Fruit fly (Drosophila melanogaster) whole organism, embryonic: ENCODE data around the gene inaF-B.
A peak's percentile ranks its signal among the peaks of the same experiment; 100 is the strongest.

Experiments
- Asciz ChIP-seq: fragments of 200-800 bp; sonication (Bioruptor generic); optimal IDR thresholded peaks from 2 replicates; lab custom pipeline; 2017; ENCODE audit warnings: missing biosample characterization, mild to moderate bottlenecking, missing genetic modification characterization, missing genetic modification reagents
- Bgb ChIP-seq: fragments of 200-800 bp; sonication (Bioruptor generic); IDR thresholded peaks from 2 replicates; pipeline ENCODE4 v1.3.6; 2022; ENCODE audit warnings: missing biosample characterization, missing genetic modification characterization; ENCODE audit not compliant: partially characterized antibody
- CG10209 ChIP-seq: fragments of 200-800 bp; sonication (Bioruptor generic); optimal IDR thresholded peaks from 3 replicates; lab custom pipeline; 2017; ENCODE audit warnings: missing biosample characterization, mild to moderate bottlenecking, missing genetic modification characterization, missing genetic modification reagents
- CG10431 ChIP-seq: fragments of 200-800 bp; sonication (Bioruptor generic); optimal IDR thresholded peaks from 3 replicates; lab custom pipeline; 2018; ENCODE audit warnings: missing biosample characterization, mild to moderate bottlenecking, missing genetic modification characterization
- CG12155 ChIP-seq: fragments of 200-800 bp; sonication (Bioruptor generic); optimal IDR thresholded peaks from 3 replicates; lab custom pipeline; 2016; ENCODE audit warnings: missing biosample characterization, missing genetic modification characterization
- CG14014 ChIP-seq: fragments of 200-800 bp; sonication (Bioruptor generic); IDR thresholded peaks from 2 replicates; pipeline ENCODE4 v1.3.6; 2022; ENCODE audit warnings: missing biosample characterization, missing genetic modification characterization
- CG16863 ChIP-seq: fragments of 200-800 bp; sonication (Bioruptor generic); optimal IDR thresholded peaks from 3 replicates; lab custom pipeline; 2016; ENCODE audit warnings: missing biosample characterization, missing genetic modification characterization
- CG17186 ChIP-seq: fragments of 200-800 bp; sonication (Bioruptor generic); optimal IDR thresholded peaks from 3 replicates; lab custom pipeline; 2017; ENCODE audit warnings: missing biosample characterization, missing genetic modification reagents, missing genetic modification characterization
- CG1792 ChIP-seq: fragments of 200-800 bp; sonication (Bioruptor generic); optimal IDR thresholded peaks from 2 replicates; lab custom pipeline; 2016; ENCODE audit warnings: missing biosample characterization, missing genetic modification characterization
- CG18011 ChIP-seq: fragments of 200-800 bp; sonication (Bioruptor generic); optimal IDR thresholded peaks from 2 replicates; lab custom pipeline; 2017; ENCODE audit warnings: missing biosample characterization, missing genetic modification characterization, mild to moderate bottlenecking, moderate library complexity, missing genotype
- CG18262 ChIP-seq: fragments of 200-800 bp; optimal IDR thresholded peaks from 3 replicates; lab custom pipeline; 2019; ENCODE audit warnings: missing biosample characterization, mild to moderate bottlenecking, missing genetic modification characterization, moderate library complexity
- CG18476 ChIP-seq: fragments of 200-800 bp; sonication (Bioruptor generic); optimal IDR thresholded peaks from 2 replicates; lab custom pipeline; 2016; ENCODE audit warnings: missing biosample characterization, mild to moderate bottlenecking, missing genetic modification characterization
- CG30431 ChIP-seq: fragments of 200-800 bp; sonication (Bioruptor generic); optimal IDR thresholded peaks from 2 replicates; lab custom pipeline; 2017; ENCODE audit warnings: missing biosample characterization, missing genetic modification characterization
- CG3407 ChIP-seq: fragments of 200-800 bp; sonication (Bioruptor generic); optimal IDR thresholded peaks from 2 replicates; lab custom pipeline; 2018; ENCODE audit warnings: missing biosample characterization, mild to moderate bottlenecking, missing genetic modification characterization
- CG4730 ChIP-seq: fragments of 200-800 bp; sonication (Bioruptor generic); IDR thresholded peaks from 2 replicates; pipeline ENCODE4 v1.3.6; 2022; ENCODE audit warnings: missing biosample characterization, missing genetic modification characterization
- CG5180 ChIP-seq: fragments of 200-800 bp; sonication (Bioruptor generic); optimal IDR thresholded peaks from 3 replicates; lab custom pipeline; 2017; ENCODE audit warnings: missing biosample characterization, missing genetic modification characterization, mild to moderate bottlenecking, moderate library complexity, missing genetic modification reagents
- CG5245 ChIP-seq: fragments of 200-800 bp; sonication (Bioruptor generic); optimal IDR thresholded peaks from 3 replicates; lab custom pipeline; 2016; ENCODE audit warnings: missing biosample characterization, missing genetic modification characterization
- CG7987 ChIP-seq: fragments of 200-800 bp; sonication (Bioruptor generic); optimal IDR thresholded peaks from 2 replicates; lab custom pipeline; 2018; ENCODE audit warnings: missing biosample characterization, mild to moderate bottlenecking, missing genetic modification characterization, moderate library complexity
- CG9727 ChIP-seq: fragments of 200-800 bp; sonication (Bioruptor generic); optimal IDR thresholded peaks from 3 replicates; lab custom pipeline; 2017; ENCODE audit warnings: missing biosample characterization, mild to moderate bottlenecking, missing genetic modification characterization
- CG9817 ChIP-seq: fragments of 200-800 bp; sonication (Bioruptor generic); optimal IDR thresholded peaks from 2 replicates; lab custom pipeline; 2018; ENCODE audit warnings: missing biosample characterization, mild to moderate bottlenecking, missing genetic modification characterization, moderate library complexity
- Chrac-16 ChIP-seq: fragments of 200-800 bp; sonication (Bioruptor generic); optimal IDR thresholded peaks from 3 replicates; lab custom pipeline; 2016; ENCODE audit warnings: missing biosample characterization, missing genetic modification characterization
- D19B ChIP-seq: fragments of 200-800 bp; sonication (Bioruptor generic); optimal IDR thresholded peaks from 2 replicates; lab custom pipeline; 2017; ENCODE audit warnings: missing biosample characterization, mild to moderate bottlenecking, missing genetic modification characterization
- H15 ChIP-seq: fragments of 200-800 bp; sonication (Bioruptor generic); IDR thresholded peaks from 3 replicates; pipeline ENCODE4 v1.3.6; 2022; ENCODE audit warnings: missing biosample characterization, missing genetic modification characterization
- Hand ChIP-seq: fragments of 200-800 bp; sonication (Bioruptor generic); optimal IDR thresholded peaks from 2 replicates; lab custom pipeline; 2017; ENCODE audit warnings: mild to moderate bottlenecking, missing biosample characterization, missing genetic modification reagents, missing genetic modification characterization
- HmgD ChIP-seq: fragments of 200-800 bp; sonication (Bioruptor generic); optimal IDR thresholded peaks from 3 replicates; lab custom pipeline; 2016; ENCODE audit warnings: missing biosample characterization, missing genetic modification characterization
- HmgZ ChIP-seq: fragments of 200-800 bp; sonication (Bioruptor generic); optimal IDR thresholded peaks from 2 replicates; lab custom pipeline; 2018; ENCODE audit warnings: missing biosample characterization, mild to moderate bottlenecking, missing genetic modification characterization
- Hmr ChIP-seq: fragments of 200-800 bp; sonication (Bioruptor generic); optimal IDR thresholded peaks from 3 replicates; lab custom pipeline; 2017; ENCODE audit warnings: mild to moderate bottlenecking, missing biosample characterization, missing genetic modification reagents, missing genetic modification characterization
- Nf-YC ChIP-seq: fragments of 200-800 bp; optimal IDR thresholded peaks from 3 replicates; lab custom pipeline; 2019; ENCODE audit warnings: missing biosample characterization, mild to moderate bottlenecking, missing genetic modification characterization, moderate library complexity
- Pdp1 ChIP-seq, 2 experiments: fragments of 200-800 bp; sonication (Bioruptor generic); optimal IDR thresholded peaks; 3 replicates each; lab custom pipeline; 2016; ENCODE audit warnings: missing biosample characterization in 2 of 2, missing genetic modification characterization in 2 of 2, mild to moderate bottlenecking in 1 of 2, moderate library complexity in 1 of 2
- Side ChIP-seq: fragments of 200-800 bp; sonication (Bioruptor generic); optimal IDR thresholded peaks from 2 replicates; lab custom pipeline; 2016; ENCODE audit warnings: missing biosample characterization, missing genetic modification characterization
- TFAM ChIP-seq: fragments of 200-800 bp; sonication (Bioruptor generic); optimal IDR thresholded peaks from 2 replicates; lab custom pipeline; 2017; ENCODE audit warnings: missing biosample characterization, missing genetic modification characterization, inconsistent platforms
- ab ChIP-seq: fragments of 200-800 bp; sonication (Bioruptor generic); optimal IDR thresholded peaks from 2 replicates; lab custom pipeline; 2016; ENCODE audit warnings: missing biosample characterization, missing genetic modification characterization
- al ChIP-seq: fragments of 200-800 bp; sonication (Bioruptor generic); IDR thresholded peaks from 2 replicates; pipeline ENCODE4 v1.3.6; 2022; ENCODE audit warnings: missing biosample characterization, missing genetic modification characterization
- bab2 ChIP-seq: fragments of 200-800 bp; sonication (Bioruptor generic); optimal IDR thresholded peaks from 2 replicates; lab custom pipeline; 2016; ENCODE audit warnings: missing biosample characterization, missing genetic modification characterization
- crc ChIP-seq: fragments of 200-800 bp; sonication (Bioruptor generic); optimal IDR thresholded peaks from 2 replicates; lab custom pipeline; 2016; ENCODE audit warnings: missing biosample characterization, missing genetic modification characterization
- disco-r ChIP-seq: fragments of 200-800 bp; sonication (Bioruptor generic); optimal IDR thresholded peaks from 2 replicates; lab custom pipeline; 2016; ENCODE audit warnings: missing biosample characterization, missing genetic modification characterization
- esg ChIP-seq: fragments of 200-800 bp; sonication (Bioruptor generic); conservative IDR thresholded peaks from 2 replicates; pipeline ENCODE4 v1.3.6; 2022; ENCODE audit warnings: missing biosample characterization, missing genetic modification characterization
- ewg ChIP-seq: fragments of 200-800 bp; sonication (Bioruptor generic); optimal IDR thresholded peaks from 3 replicates; lab custom pipeline; 2017; ENCODE audit warnings: mild to moderate bottlenecking, missing biosample characterization, missing genetic modification reagents, missing genetic modification characterization
- gro ChIP-seq: fragments of 200-800 bp; sonication (Bioruptor generic); optimal IDR thresholded peaks from 2 replicates; lab custom pipeline; 2016; ENCODE audit warnings: missing biosample characterization, missing genetic modification characterization
- gt ChIP-seq: fragments of 200-800 bp; sonication (Bioruptor generic); IDR thresholded peaks from 2 replicates; pipeline ENCODE4 v1.3.6; 2022; ENCODE audit warnings: missing biosample characterization, missing genetic modification characterization
- klu ChIP-seq: fragments of 200-800 bp; sonication (Bioruptor generic); IDR thresholded peaks from 2 replicates; pipeline ENCODE4 v1.3.6; 2022; ENCODE audit warnings: missing biosample characterization, missing genetic modification characterization
- oc ChIP-seq: fragments of 200-800 bp; sonication (Bioruptor generic); optimal IDR thresholded peaks from 2 replicates; lab custom pipeline; 2018; ENCODE audit warnings: missing biosample characterization, mild to moderate bottlenecking, missing genetic modification characterization, moderate library complexity
- seq ChIP-seq: fragments of 200-800 bp; sonication (Bioruptor generic); IDR thresholded peaks from 2 replicates; pipeline ENCODE4 v1.3.6; 2022; ENCODE audit warnings: missing biosample characterization, missing genetic modification characterization
- sisA ChIP-seq: fragments of 200-800 bp; sonication (Bioruptor generic); IDR thresholded peaks from 2 replicates; pipeline ENCODE4 v1.3.6; 2022; ENCODE audit warnings: missing biosample characterization, missing genetic modification characterization
- sob ChIP-seq: fragments of 200-800 bp; sonication (Bioruptor generic); IDR thresholded peaks from 2 replicates; pipeline ENCODE4 v1.3.6; 2022; ENCODE audit warnings: missing biosample characterization, missing genetic modification characterization
- tup ChIP-seq: fragments of 200-800 bp; sonication (Bioruptor generic); optimal IDR thresholded peaks from 2 replicates; lab custom pipeline; 2016; ENCODE audit warnings: missing biosample characterization, mild to moderate bottlenecking, missing genetic modification characterization, moderate library complexity
- vfl ChIP-seq: fragments of 200-800 bp; sonication (Bioruptor generic); optimal IDR thresholded peaks from 2 replicates; lab custom pipeline; 2016; ENCODE audit warnings: missing biosample characterization, missing genetic modification characterization
- vnd ChIP-seq: fragments of 200-800 bp; sonication (Bioruptor generic); IDR thresholded peaks from 3 replicates; pipeline ENCODE4 v1.3.6; 2022; ENCODE audit warnings: missing biosample characterization, missing genetic modification characterization; ENCODE audit not compliant: partially characterized antibody
- wor ChIP-seq: fragments of 200-800 bp; sonication (Bioruptor generic); IDR thresholded peaks from 2 replicates; pipeline ENCODE4 v1.3.6; 2022; ENCODE audit warnings: missing biosample characterization, missing genetic modification characterization

The inaF-B gene

dm6 chrX:11715937-11716730, 16.4 kb downstream of the inaF-B start (continued):
- TF ChIP-seq Hand (GFP tag; lab: Kevin White, UChicago) (peak; percentile 76), Nf-YC (tag; lab: Kevin White, UChicago) (peak; percentile 74), CG5245 (peak; percentile 60), Side (GFP tag; lab: Kevin White, UChicago) (peak; percentile 70), CG10209 (peak; percentile 91), sob (GFP tag; lab: Robert Waterston, UW) (peak; percentile 82), esg (peak; percentile 76), crc (GFP tag; lab: Kevin White, UChicago) (peak; percentile 71), CG7987 (GFP tag; lab: Kevin White, UChicago) (peak; percentile 53), CG14014 (peak; percentile 58), CG9727 (GFP tag; lab: Kevin White, UChicago) (peak; percentile 91), CG16863 (GFP tag; lab: Kevin White, UChicago) (peak; percentile 85), CG5180 (peak; percentile 72), vnd (peak; percentile 58), ewg (GFP tag; lab: Kevin White, UChicago) (peak; percentile 69), oc (peak; percentile 82), D19B (peak; percentile 79), gt (GFP tag; lab: Robert Waterston, UW) (no peak), CG30431 (GFP tag; lab: Kevin White, UChicago) (peak; percentile 74), CG18262 (tag; lab: Kevin White, UChicago) (peak; percentile 93), CG3407 (GFP tag; lab: Kevin White, UChicago) (peak; percentile 77), klu (GFP tag; lab: Robert Waterston, UW) (peak; percentile 79), CG18011 (GFP tag; lab: Kevin White, UChicago) (peak; percentile 41), CG10431 (GFP tag; lab: Kevin White, UChicago) (peak; percentile 33), H15 (GFP tag; lab: Robert Waterston, UW) (peak; percentile 37; the same call in 2 of the 3 replicates), disco-r (peak; percentile 82), CG18476 (GFP tag; lab: Kevin White, UChicago) (peak; percentile 85), Chrac-16 (GFP tag; lab: Kevin White, UChicago) (peak; percentile 86), vfl (GFP tag; lab: Kevin White, UChicago) (peak; percentile 77), HmgD (GFP tag; lab: Kevin White, UChicago) (no peak), Pdp1 (GFP tag; optimal IDR thresholded peaks at IDR 0.05; lab: Kevin White, UChicago) (peak; percentile 72 to 82), CG9817 (tag; lab: Kevin White, UChicago) (peak; percentile 83), al (GFP tag; lab: Robert Waterston, UW) (peak; percentile 86), HmgZ (peak; percentile 87), CG4730 (peak; percentile 70), sisA (GFP tag; lab: Robert Waterston, UW) (peak; percentile 84), CG1792 (GFP tag; lab: Kevin White, UChicago) (peak; percentile 79), seq (peak; percentile 75), TFAM (GFP tag; lab: Kevin White, UChicago) (peak; percentile 71), Asciz (GFP tag; lab: Kevin White, UChicago) (peak; percentile 74), CG12155 (GFP tag; lab: Kevin White, UChicago) (peak; percentile 100), ab (GFP tag; lab: Kevin White, UChicago) (peak; percentile 38), tup (GFP tag; lab: Kevin White, UChicago) (peak; percentile 48), bab2 (GFP tag; lab: Kevin White, UChicago) (peak; percentile 81), wor (GFP tag; lab: Robert Waterston, UW) (peak; percentile 70), Bgb (GFP tag; lab: Robert Waterston, UW) (peak; percentile 51), gro (peak; percentile 91), Hmr (peak; percentile 88), CG17186 (peak; percentile 27)
